Fruit fly (Drosophila melanogaster) whole organism, wandering third instar larva: ENCODE data around the gene CG7080.

Source experiments
- Abd-B ChIP-seq: fragments of >200 bp; optimal IDR thresholded peaks from 2 replicates; lab custom pipeline; 2017; ENCODE audit warnings: missing biosample characterization, missing genetic modification characterization
- CG9705 ChIP-seq: fragments of 200-800 bp; sonication (Bioruptor generic); optimal IDR thresholded peaks from 2 replicates; lab custom pipeline; 2018; ENCODE audit warnings: missing biosample characterization, mild to moderate bottlenecking, missing genetic modification characterization
- HLH106 ChIP-seq: fragments of 200-800 bp; optimal IDR thresholded peaks from 3 replicates; lab custom pipeline; 2019; ENCODE audit warnings: missing biosample characterization, mild to moderate bottlenecking, missing genetic modification characterization, moderate library complexity
- Hnf4 ChIP-seq: fragments of 200-800 bp; sonication (Bioruptor generic); optimal IDR thresholded peaks from 2 replicates; lab custom pipeline; 2016; ENCODE audit warnings: missing biosample characterization, mild to moderate bottlenecking, missing genetic modification characterization
- Myc ChIP-seq: fragments of >200 bp; optimal IDR thresholded peaks from 2 replicates; lab custom pipeline; 2017
- Sp1 ChIP-seq: fragments of 200-800 bp; sonication (Bioruptor generic); optimal IDR thresholded peaks from 3 replicates; lab custom pipeline; 2019; ENCODE audit warnings: missing biosample characterization, mild to moderate bottlenecking, missing genetic modification characterization, moderate library complexity
- dl ChIP-seq, 2 experiments: fragments of 175-275, 200-275 bp in 1 of 2; fragments of 200-275 bp in 1 of 2; sonication (Bioruptor generic); optimal IDR thresholded peaks; lab custom pipeline; 2018; ENCODE audit warnings: mild to moderate bottlenecking in 2 of 2, missing biosample characterization in 2 of 2, missing genetic modification characterization in 2 of 2, moderate library complexity in 2 of 2; ENCODE audit not compliant: partially characterized antibody in 2 of 2, insufficient read depth in 1 of 2
- h ChIP-seq: fragments of 200-800 bp; sonication (Bioruptor generic); optimal IDR thresholded peaks from 3 replicates; lab custom pipeline; 2016; ENCODE audit warnings: missing biosample characterization, mild to moderate bottlenecking, missing genetic modification characterization
- lola ChIP-seq: fragments of >200 bp; optimal IDR thresholded peaks from 2 replicates; lab custom pipeline; 2017; ENCODE audit warnings: missing biosample characterization, missing genetic modification characterization
- pan ChIP-seq: fragments of >200 bp; optimal IDR thresholded peaks from 2 replicates; lab custom pipeline; 2017
- usp ChIP-seq: fragments of >200 bp; optimal IDR thresholded peaks from 2 replicates; lab custom pipeline; 2017; ENCODE audit warnings: missing biosample characterization, missing genetic modification characterization

dm6 chr3R:22368777-22369214 lies 39.7 kb downstream of the CG7080 start:
- TF ChIP-seq dl (GFP tag; optimal IDR thresholded peaks at IDR 0.05; lab: Kevin White, UChicago; ENCODE audit: insufficient read depth in 1 of 2, partially characterized antibody in 2 of 2) (no peak), Sp1 (GFP tag; lab: Kevin White, UChicago) (peak; percentile 60), lola (GFP tag; lab: Kevin White, UChicago) (no peak), Abd-B (GFP tag; lab: Kevin White, UChicago) (no peak), h (GFP tag; lab: Kevin White, UChicago) (peak; percentile 57), usp (no peak), pan (lab: Kevin White, UChicago) (no peak), Myc (lab: Kevin White, UChicago) (no peak), Hnf4 (GFP tag; lab: Kevin White, UChicago) (no peak), CG9705 (GFP tag; lab: Kevin White, UChicago) (no peak), HLH106 (tag; lab: Kevin White, UChicago) (peak; percentile 48)
